Worm (Caenorhabditis elegans) whole organism, L4/young adult: Measurements from ENCODE around the gene K09C8.9.

Experiments
- W03F9.2 ChIP-seq: fragments of 150-350 bp; optimal IDR thresholded peaks from 2 replicates; lab custom pipeline; 2014; ENCODE audit warnings: missing biosample characterization, missing genetic modification characterization
- dao-5 ChIP-seq: sonication (generic microtip); optimal IDR thresholded peaks from 2 replicates; lab custom pipeline; 2016; ENCODE audit warnings: missing genotype, missing genetic modification characterization, moderate library complexity, missing compliant biosample characterization
- him-1 ChIP-seq: sonication (generic microtip); optimal IDR thresholded peaks from 2 replicates; lab custom pipeline; 2016; ENCODE audit warnings: missing genotype, missing genetic modification reagents, missing genetic modification characterization, missing compliant biosample characterization

The K09C8.9 gene

ce11 chrX:10956972-10957678, 10.5 kb downstream of the K09C8.9 start:
- TF ChIP-seq dao-5 (tag; lab: Kevin White, UChicago) = no peak
- no peak for TF ChIP-seq W03F9.2
- no peak for TF ChIP-seq him-1 (tag; lab: Kevin White, UChicago)

- TF ChIP-seq dao-5 (tag; lab: Kevin White, UChicago) (no peak), him-1 (tag; lab: Kevin White, UChicago) (no peak), W03F9.2 (no peak)
Observed at ce11 chrX:10953834-10954233, 13.8 kb downstream of the K09C8.9 start, which contains the start of gene pbo-4. Gene pbo-4 (plus strand): TSS chrX:10954134.

ce11 chrX:10951922-10952321, 15.7 kb downstream of the K09C8.9 start:
- TF ChIP-seq dao-5 (tag; lab: Kevin White, UChicago) (no peak), W03F9.2 (no peak), him-1 (tag; lab: Kevin White, UChicago) (no peak)

ce11 chrX:10951168-10951567, 16.4 kb downstream of the K09C8.9 start, which contains the start of gene K09C8.7:
Gene K09C8.7 (minus strand): TSS chrX:10951393.
- TF ChIP-seq W03F9.2 = no peak
- no peak for TF ChIP-seq him-1 (tag; lab: Kevin White, UChicago)
- no peak for TF ChIP-seq dao-5 (tag; lab: Kevin White, UChicago)

ce11 chrX:10948852-10949251, 18.7 kb downstream of the K09C8.9 start, which contains the start of gene T21B6.3:
Gene T21B6.3 (minus strand): TSS chrX:10948952.
- no peak for TF ChIP-seq W03F9.2
- no peak for TF ChIP-seq dao-5 (tag; lab: Kevin White, UChicago)
- TF ChIP-seq him-1 (tag; lab: Kevin White, UChicago) = no peak

- TF ChIP-seq W03F9.2 (no peak), dao-5 (tag; lab: Kevin White, UChicago) (no peak), him-1 (tag; lab: Kevin White, UChicago) (no peak)
Observed at ce11 chrX:10941255-10941654, 26.3 kb downstream of the K09C8.9 start, which contains the start of gene pho-7. Gene pho-7 (minus strand): TSS chrX:10941355.

ce11 chrX:10933308-10934014, 34.1 kb downstream of the K09C8.9 start:
- TF ChIP-seq him-1 (tag; lab: Kevin White, UChicago) (no peak), W03F9.2 (no peak), dao-5 (tag; lab: Kevin White, UChicago) (no peak)

- no peak for TF ChIP-seq him-1 (tag; lab: Kevin White, UChicago)
- TF ChIP-seq dao-5 (tag; lab: Kevin White, UChicago) = no peak
- TF ChIP-seq W03F9.2 = no peak
Observed at ce11 chrX:10932087-10932486, 35.5 kb downstream of the K09C8.9 start.

- TF ChIP-seq him-1 (tag; lab: Kevin White, UChicago) = no peak
Observed at ce11 chrX:10928948-10929563, 38.5 kb downstream of the K09C8.9 start, which contains the start of gene dgn-1. Gene dgn-1 (minus strand): TSS chrX:10928998.

ce11 chrX:10927136-10927535, 40.5 kb downstream of the K09C8.9 start:
- TF ChIP-seq him-1 (tag; lab: Kevin White, UChicago) (no peak), dao-5 (tag; lab: Kevin White, UChicago) (no peak), W03F9.2 (no peak)

ce11 chrX:10924031-10924430, 43.6 kb downstream of the K09C8.9 start:
- TF ChIP-seq dao-5 (tag; lab: Kevin White, UChicago) = no peak
- TF ChIP-seq him-1 (tag; lab: Kevin White, UChicago) = no peak
- TF ChIP-seq W03F9.2 = no peak

ce11 chrX:10919613-10920012, 48.0 kb downstream of the K09C8.9 start, which contains the start of gene nstp-9:
Gene nstp-9 (minus strand): TSS chrX:10919713.
- TF ChIP-seq dao-5 (tag; lab: Kevin White, UChicago) (no peak), W03F9.2 (no peak), him-1 (tag; lab: Kevin White, UChicago) (no peak)
